Fruit fly (Drosophila melanogaster) Kc167 (cell line): ENCODE results near the gene Cpr64Ac.

Experiments used
- Sin3A ChIP-seq: fragments of >200 bp; optimal IDR thresholded peaks from 2 replicates; lab custom pipeline; 2018; ENCODE audit warnings: missing external identifiers
- h ChIP-seq: fragments of >200 bp; optimal IDR thresholded peaks from 3 replicates; lab custom pipeline; 2018; ENCODE audit warnings: missing external identifiers
- psq ChIP-seq: fragments of >200 bp; optimal IDR thresholded peaks from 2 replicates; lab custom pipeline; 2017; ENCODE audit warnings: missing external identifiers
- ttk ChIP-seq: sonication (Bioruptor generic); optimal IDR thresholded peaks from 2 replicates; lab custom pipeline; 2017; ENCODE audit warnings: missing external identifiers

DNA sequence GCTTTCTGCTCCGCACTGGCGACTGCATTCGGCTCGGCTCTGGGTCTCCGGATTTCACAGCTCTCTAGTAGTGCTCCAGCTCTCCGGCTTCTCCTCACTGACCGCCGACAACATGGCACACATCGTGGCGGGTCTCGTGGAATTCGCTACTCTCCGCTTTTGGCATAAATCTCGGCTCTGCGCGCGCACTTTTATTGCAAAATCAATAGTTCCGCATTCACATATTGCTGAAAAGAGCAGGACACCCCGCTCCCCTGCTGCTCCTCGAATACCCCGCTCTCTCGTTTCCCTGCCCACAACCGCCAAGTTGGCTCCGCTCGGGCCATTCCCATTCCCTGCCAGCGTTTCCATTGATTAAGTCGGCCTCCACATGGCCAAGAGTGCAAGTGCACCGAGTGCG, 27.5 kb downstream of the Cpr64Ac start:
- TF ChIP-seq psq (lab: Kevin White, UChicago): no peak
- TF ChIP-seq ttk (lab: Kevin White, UChicago): no peak
- TF ChIP-seq Sin3A: no peak
- TF ChIP-seq h (lab: Kevin White, UChicago): no peak
